Worm (Caenorhabditis elegans) whole organism, L1 larva: ENCODE measurements around the gene ZK856.7.

ENCODE experiments used
- C34B4.2 ChIP-seq: sonication (generic microtip); optimal IDR thresholded peaks from 2 replicates; lab custom pipeline; 2017; ENCODE audit warnings: mild to moderate bottlenecking, missing genetic modification characterization, missing compliant biosample characterization
- F16B12.6 ChIP-seq: fragments of 150-350 bp; optimal IDR thresholded peaks from 2 replicates; lab custom pipeline; 2014; ENCODE audit warnings: missing biosample characterization, missing genetic modification characterization
- aha-1 ChIP-seq: fragments of 150-350 bp; optimal IDR thresholded peaks from 2 replicates; lab custom pipeline; 2014; ENCODE audit warnings: missing biosample characterization, missing genetic modification characterization
- alr-1 ChIP-seq: fragments of 200-800 bp; sonication (Bioruptor generic); optimal IDR thresholded peaks from 2 replicates; lab custom pipeline; 2018; ENCODE audit warnings: borderline replicate concordance, mild to moderate bottlenecking, missing genetic modification characterization, missing compliant biosample characterization
- ceh-63 ChIP-seq: fragments of 200-800 bp; sonication (Bioruptor generic); optimal IDR thresholded peaks from 2 replicates; lab custom pipeline; 2018; ENCODE audit warnings: mild to moderate bottlenecking, missing genetic modification characterization, missing compliant biosample characterization
- ceh-90 ChIP-seq: sonication (generic microtip); optimal IDR thresholded peaks from 2 replicates; lab custom pipeline; 2016; ENCODE audit warnings: missing genetic modification characterization, missing compliant biosample characterization
- dpl-1 ChIP-seq, 3 experiments: fragments of 150-350 bp in 2 of 3; sonication (generic microtip) in 1 of 3; optimal IDR thresholded peaks; 2 replicates each; lab custom pipeline; 2014 to 2017; ENCODE audit warnings: missing biosample characterization in 3 of 3, missing genetic modification characterization in 3 of 3, missing genetic modification reagents in 3 of 3
- efl-1 ChIP-seq, 4 experiments: fragments of 150-350 bp; optimal IDR thresholded peaks in 3 of 4; peaks in 1 of 4; 1 replicate in 1 of 4; 2 replicates in 3 of 4; lab custom pipeline; 2014; ENCODE audit warnings: missing biosample characterization in 2 of 4, missing genetic modification characterization in 2 of 4, missing genetic modification reagents in 2 of 4
- efl-3 ChIP-seq: fragments of 200-800 bp; sonication (Bioruptor generic); optimal IDR thresholded peaks from 2 replicates; lab custom pipeline; 2018; ENCODE audit warnings: mild to moderate bottlenecking, missing genetic modification characterization, missing compliant biosample characterization
- egl-13 ChIP-seq: sonication (generic microtip); optimal IDR thresholded peaks from 2 replicates; lab custom pipeline; 2016; ENCODE audit warnings: missing genotype, missing genetic modification reagents, missing genetic modification characterization, missing compliant biosample characterization
- elt-2 ChIP-seq: sonication (generic microtip); optimal IDR thresholded peaks from 2 replicates; lab custom pipeline; 2016; ENCODE audit warnings: missing genetic modification characterization, mild to moderate bottlenecking, inconsistent platforms, missing compliant biosample characterization, missing genetic modification reagents
- fkh-4 ChIP-seq: sonication (generic microtip); optimal IDR thresholded peaks from 2 replicates; lab custom pipeline; 2016; ENCODE audit warnings: missing compliant biosample characterization, missing genetic modification characterization, borderline replicate concordance
- hlh-17 ChIP-seq: fragments of 200-800 bp; sonication (Bioruptor generic); optimal IDR thresholded peaks from 2 replicates; lab custom pipeline; 2018; ENCODE audit warnings: missing genetic modification characterization, mild to moderate bottlenecking, missing compliant biosample characterization, moderate library complexity, borderline replicate concordance
- hlh-4 ChIP-seq: sonication (generic microtip); optimal IDR thresholded peaks from 2 replicates; lab custom pipeline; 2016; ENCODE audit warnings: mild to moderate bottlenecking, missing genetic modification characterization, missing compliant biosample characterization
- lin-13 ChIP-seq: fragments of 150-350 bp; optimal IDR thresholded peaks from 2 replicates; lab custom pipeline; 2014; ENCODE audit warnings: missing biosample characterization, missing genetic modification reagents, missing genetic modification characterization
- lin-15B ChIP-seq: fragments of 150-350 bp; sonication (generic microtip); optimal IDR thresholded peaks from 3 replicates; lab custom pipeline; 2014; ENCODE audit warnings: missing biosample characterization, missing genetic modification characterization
- lin-39 ChIP-seq: fragments of 150-350 bp; optimal IDR thresholded peaks from 2 replicates; lab custom pipeline; 2014; ENCODE audit warnings: missing biosample characterization, missing genetic modification reagents, missing genetic modification characterization
- lsy-2 ChIP-seq, 2 experiments: fragments of 150-350 bp; optimal IDR thresholded peaks; 2 replicates each; lab custom pipeline; 2014; ENCODE audit warnings: missing biosample characterization in 2 of 2, missing genetic modification characterization in 2 of 2
- mdl-1 ChIP-seq, 2 experiments: fragments of 150-350 bp; optimal IDR thresholded peaks; 2 replicates each; lab custom pipeline; 2014 to 2017; ENCODE audit warnings: missing biosample characterization in 2 of 2, missing genetic modification characterization in 2 of 2, inconsistent platforms in 1 of 2
- mep-1 ChIP-seq: fragments of 150-350 bp; optimal IDR thresholded peaks from 2 replicates; lab custom pipeline; 2014; ENCODE audit warnings: missing biosample characterization, missing genetic modification characterization
- nhr-11 ChIP-seq: fragments of 150-350 bp; optimal IDR thresholded peaks from 2 replicates; lab custom pipeline; 2014; ENCODE audit warnings: missing biosample characterization, missing genetic modification characterization
- nhr-28 ChIP-seq: fragments of 150-350 bp; optimal IDR thresholded peaks from 2 replicates; lab custom pipeline; 2014; ENCODE audit warnings: missing biosample characterization, missing genetic modification characterization
- nhr-47 ChIP-seq: sonication (generic microtip); optimal IDR thresholded peaks from 2 replicates; lab custom pipeline; 2016; ENCODE audit warnings: mild to moderate bottlenecking, missing genetic modification characterization, moderate library complexity, missing compliant biosample characterization
- nhr-71 ChIP-seq: sonication (generic microtip); optimal IDR thresholded peaks from 2 replicates; lab custom pipeline; 2016; ENCODE audit warnings: mild to moderate bottlenecking, missing genetic modification characterization, moderate library complexity, missing compliant biosample characterization
- nhr-77 ChIP-seq: fragments of 150-350 bp; optimal IDR thresholded peaks from 2 replicates; lab custom pipeline; 2014; ENCODE audit warnings: missing biosample characterization, missing genetic modification characterization
- nhr-85 ChIP-seq: sonication (generic microtip); peaks from one replicate; lab custom pipeline; 2016; ENCODE audit warnings: missing genetic modification characterization, inconsistent platforms, missing compliant biosample characterization
- snpc-4 ChIP-seq: fragments of 150-350 bp; optimal IDR thresholded peaks from 2 replicates; lab custom pipeline; 2014; ENCODE audit warnings: missing biosample characterization, missing genetic modification characterization
- snu-23 ChIP-seq: sonication (generic microtip); optimal IDR thresholded peaks from 2 replicates; lab custom pipeline; 2016; ENCODE audit warnings: missing genetic modification characterization, missing compliant biosample characterization
- sox-4 ChIP-seq: sonication (generic microtip); optimal IDR thresholded peaks from 2 replicates; lab custom pipeline; 2016; ENCODE audit warnings: missing genetic modification characterization, missing compliant biosample characterization
- sptf-1 ChIP-seq: fragments of 150-350 bp; optimal IDR thresholded peaks from 2 replicates; lab custom pipeline; 2014; ENCODE audit warnings: missing biosample characterization, missing genetic modification characterization
- sup-37 ChIP-seq: fragments of 200-800 bp; sonication (Bioruptor generic); optimal IDR thresholded peaks from 2 replicates; lab custom pipeline; 2018; ENCODE audit warnings: mild to moderate bottlenecking, missing genetic modification characterization, missing compliant biosample characterization
- unc-30 ChIP-seq: sonication (generic microtip); optimal IDR thresholded peaks from 2 replicates; lab custom pipeline; 2017; ENCODE audit warnings: missing biosample characterization, missing genetic modification characterization
- unc-62 ChIP-seq: fragments of 150-350 bp; optimal IDR thresholded peaks from 2 replicates; lab custom pipeline; 2014; ENCODE audit warnings: missing biosample characterization, missing genetic modification reagents, missing genetic modification characterization
- unc-98 ChIP-seq: fragments of 200-800 bp; sonication (Bioruptor generic); IDR thresholded peaks from 2 replicates; pipeline ENCODE4 v1.3.6; 2022; ENCODE audit warnings: missing genetic modification characterization, missing compliant biosample characterization
- zag-1 ChIP-seq: fragments of 150-350 bp; optimal IDR thresholded peaks from 2 replicates; lab custom pipeline; 2014; ENCODE audit warnings: missing biosample characterization, missing genetic modification characterization
- ztf-4 ChIP-seq: fragments of 150-350 bp; optimal IDR thresholded peaks from 2 replicates; lab custom pipeline; 2014; ENCODE audit warnings: missing biosample characterization, missing genetic modification characterization

The ZK856.7 gene

ce11 chrV:10179235-10179634, 22.7 kb upstream of the ZK856.7 start, which contains the start of gene cul-5:
TSS of gene cul-5 (plus strand) at chrV:10179535.
- TF ChIP-seq elt-2 (tag; lab: Kevin White, UChicago) (peak; percentile 41), lin-39 (tag; lab: Kevin White, UChicago) (no peak)

- no peak for TF ChIP-seq sox-4
- no peak for TF ChIP-seq nhr-11 (tag; lab: Kevin White, UChicago)
- no peak for TF ChIP-seq C34B4.2 (tag; lab: Kevin White, UChicago)
- TF ChIP-seq lin-15B (tag; lab: Kevin White, UChicago), result no peak
- no peak for TF ChIP-seq nhr-71 (tag; lab: Kevin White, UChicago)
- TF ChIP-seq egl-13 (tag; lab: Kevin White, UChicago), result no peak
- no peak for TF ChIP-seq lsy-2 (tag; optimal IDR thresholded peaks at IDR 0.05; lab: Kevin White, UChicago)
- no peak for TF ChIP-seq alr-1 (tag; lab: Kevin White, UChicago)
- TF ChIP-seq nhr-47 (tag; lab: Kevin White, UChicago), result no peak
- TF ChIP-seq fkh-4 (tag; lab: Kevin White, UChicago), result no peak
- no peak for TF ChIP-seq snpc-4 (tag; lab: Kevin White, UChicago)
- no peak for TF ChIP-seq lin-13 (GFP tag; lab: Kevin White, UChicago)
- TF ChIP-seq nhr-85 (tag; lab: Kevin White, UChicago), result no peak
- no peak for TF ChIP-seq mep-1
- no peak for TF ChIP-seq zag-1 (tag; lab: Kevin White, UChicago)
- TF ChIP-seq unc-62, result no peak
- TF ChIP-seq, all 84 proteins: peak for 0
These were observed 18.9 kb upstream of the ZK856.7 start, which contains the start of gene ZK856.4 for ce11 chrV:10182984-10183383. TSS of gene ZK856.4 (plus strand) at chrV:10183284.

- TF ChIP-seq lin-15B (tag; lab: Kevin White, UChicago) (no peak), efl-1 (optimal IDR thresholded peaks at IDR 0.05; lab: Kevin White, UChicago) (no peak), efl-1 (GFP tag; optimal IDR thresholded peaks at IDR 0.05 in 1 of 2; lab: Kevin White, UChicago) (no peak), efl-3 (GFP tag; lab: Kevin White, UChicago) (no peak), ceh-63 (GFP tag; lab: Kevin White, UChicago) (no peak), snu-23 (GFP tag; lab: Kevin White, UChicago) (no peak), fkh-4 (tag; lab: Kevin White, UChicago) (no peak), nhr-85 (tag; lab: Kevin White, UChicago) (no peak), dpl-1 (GFP tag; optimal IDR thresholded peaks at IDR 0.05; lab: Kevin White, UChicago) (no peak), nhr-77 (tag; lab: Kevin White, UChicago) (no peak), unc-98 (GFP tag; lab: Robert Waterston, UW) (no peak), egl-13 (tag; lab: Kevin White, UChicago) (no peak), mdl-1 (tag; optimal IDR thresholded peaks at IDR 0.05; lab: Kevin White, UChicago) (no peak)
These were observed 18.1 kb upstream of the ZK856.7 start for ce11 chrV:10183810-10184209.

- TF ChIP-seq lin-39 (tag; lab: Kevin White, UChicago) (no peak), ceh-90 (tag; lab: Kevin White, UChicago) (no peak), alr-1 (tag; lab: Kevin White, UChicago) (no peak), sup-37 (GFP tag; lab: Kevin White, UChicago) (no peak), egl-13 (tag; lab: Kevin White, UChicago) (no peak), hlh-4 (tag; lab: Kevin White, UChicago) (no peak), nhr-11 (tag; lab: Kevin White, UChicago) (no peak), ztf-4 (no peak), sox-4 (no peak), sptf-1 (tag; lab: Kevin White, UChicago) (no peak), F16B12.6 (tag; lab: Kevin White, UChicago) (no peak), unc-30 (tag; lab: Kevin White, UChicago) (no peak), nhr-71 (tag; lab: Kevin White, UChicago) (no peak), lin-15B (tag; lab: Kevin White, UChicago) (no peak), aha-1 (tag; lab: Kevin White, UChicago) (no peak), nhr-28 (tag; lab: Kevin White, UChicago) (no peak), snu-23 (GFP tag; lab: Kevin White, UChicago) (no peak), ceh-63 (GFP tag; lab: Kevin White, UChicago) (no peak), hlh-17 (GFP tag; lab: Kevin White, UChicago) (no peak)
These were observed 16.2 kb upstream of the ZK856.7 start, which contains the start of gene ZK856.18 for ce11 chrV:10185719-10186118. TSS of gene ZK856.18 (minus strand) at chrV:10186007.
